Worm (Caenorhabditis elegans) whole organism, L4 larva: ENCODE results near the gene Y69H2.9.

Experiments
- D1046.2 ChIP-seq: fragments of 200-800 bp; sonication (Bioruptor generic); IDR thresholded peaks from 2 replicates; pipeline ENCODE4 v1.3.6; 2022; ENCODE audit warnings: missing genetic modification characterization, missing compliant biosample characterization
- F37D6.2 ChIP-seq: sonication (generic microtip); optimal IDR thresholded peaks from 2 replicates; lab custom pipeline; 2016; ENCODE audit warnings: mild to moderate bottlenecking, missing genetic modification characterization, missing compliant biosample characterization
- Y5F2A.4 ChIP-seq: fragments of 200-800 bp; sonication (Bioruptor generic); optimal IDR thresholded peaks from 2 replicates; lab custom pipeline; 2018; ENCODE audit warnings: mild to moderate bottlenecking, missing genetic modification characterization, missing compliant biosample characterization
- ZK546.5 ChIP-seq, 2 experiments: sonication (generic microtip); optimal IDR thresholded peaks; 2 replicates each; lab custom pipeline; 2017; ENCODE audit warnings: missing biosample characterization in 2 of 2, missing genetic modification characterization in 2 of 2
- aha-1 ChIP-seq: fragments of 150-350 bp; peaks from one replicate; lab custom pipeline; 2014; ENCODE audit warnings: missing biosample characterization, missing genetic modification characterization
- ceh-28 ChIP-seq: fragments of 150-350 bp; optimal IDR thresholded peaks from 2 replicates; lab custom pipeline; 2014; ENCODE audit warnings: missing biosample characterization, missing genetic modification reagents, missing genetic modification characterization
- ceh-44 ChIP-seq: fragments of 200-800 bp; sonication (Bioruptor generic); IDR thresholded peaks from 2 replicates; pipeline ENCODE4 v1.3.6; 2022; ENCODE audit warnings: missing genetic modification reagents, missing genetic modification characterization, missing compliant biosample characterization
- ceh-62 ChIP-seq: sonication (generic microtip); optimal IDR thresholded peaks from 2 replicates; lab custom pipeline; 2017; ENCODE audit warnings: missing biosample characterization, missing genetic modification characterization
- ctbp-1 ChIP-seq: fragments of 200-800 bp; sonication (Bioruptor generic); IDR thresholded peaks from 2 replicates; pipeline ENCODE4 v1.3.6; 2022; ENCODE audit warnings: missing genetic modification reagents, missing genetic modification characterization, missing compliant biosample characterization
- daf-16 ChIP-seq, 3 experiments: sonication (generic microtip); optimal IDR thresholded peaks; 2 replicates each; lab custom pipeline; 2016 to 2017; ENCODE audit warnings: missing genetic modification characterization in 3 of 3, missing genetic modification reagents in 3 of 3, mild to moderate bottlenecking in 2 of 3, missing compliant biosample characterization in 2 of 3, missing biosample characterization in 1 of 3, moderate library complexity in 1 of 3
- dmd-9 ChIP-seq: fragments of 200-800 bp; sonication (Bioruptor generic); IDR thresholded peaks from 2 replicates; pipeline ENCODE4 v1.3.6; 2022; ENCODE audit warnings: missing genetic modification reagents, missing genetic modification characterization, missing compliant biosample characterization
- dpl-1 ChIP-seq: fragments of 150-350 bp; optimal IDR thresholded peaks from 2 replicates; lab custom pipeline; 2014; ENCODE audit warnings: missing biosample characterization, missing genetic modification reagents, missing genetic modification characterization
- duxl-1 ChIP-seq: sonication (generic microtip); optimal IDR thresholded peaks from 2 replicates; lab custom pipeline; 2016; ENCODE audit warnings: mild to moderate bottlenecking, missing genetic modification characterization, moderate library complexity, missing compliant biosample characterization; ENCODE audit not compliant: poor library complexity
- egl-43 ChIP-seq: fragments of 200-800 bp; sonication (Bioruptor generic); IDR thresholded peaks from 2 replicates; pipeline ENCODE4 v1.3.6; 2022; ENCODE audit warnings: missing genetic modification reagents, missing genetic modification characterization, missing compliant biosample characterization
- fkh-10 ChIP-seq: fragments of 150-350 bp; optimal IDR thresholded peaks from 2 replicates; lab custom pipeline; 2014; ENCODE audit warnings: missing biosample characterization, missing genetic modification reagents, missing genetic modification characterization
- hif-1 ChIP-seq, 2 experiments: sonication (generic microtip); optimal IDR thresholded peaks; 2 replicates each; lab custom pipeline; 2016 to 2017; ENCODE audit warnings: missing compliant biosample characterization in 2 of 2, missing genetic modification characterization in 2 of 2, missing genetic modification reagents in 2 of 2, missing genotype in 2 of 2, mild to moderate bottlenecking in 1 of 2
- hlh-30 ChIP-seq: sonication (generic microtip); optimal IDR thresholded peaks from 2 replicates; lab custom pipeline; 2017; ENCODE audit warnings: antibody characterized with exemption, mild to moderate bottlenecking, missing genetic modification characterization, missing compliant biosample characterization; ENCODE audit not compliant: insufficient read depth
- hmg-1.1 ChIP-seq: fragments of 200-800 bp; sonication (Bioruptor generic); IDR thresholded peaks from 2 replicates; pipeline ENCODE4 v1.3.6; 2022; ENCODE audit warnings: missing genetic modification reagents, missing genetic modification characterization, missing compliant biosample characterization
- jun-1 ChIP-seq: fragments of 150-350 bp; optimal IDR thresholded peaks from 2 replicates; lab custom pipeline; 2014; ENCODE audit warnings: missing biosample characterization, missing genetic modification reagents, missing genetic modification characterization
- lim-7 ChIP-seq: fragments of 200-800 bp; sonication (Bioruptor generic); IDR thresholded peaks from 2 replicates; pipeline ENCODE4 v1.3.6; 2022; ENCODE audit warnings: missing genetic modification characterization, missing compliant biosample characterization
- lin-13 ChIP-seq: fragments of 150-350 bp; optimal IDR thresholded peaks from 2 replicates; lab custom pipeline; 2014; ENCODE audit warnings: missing biosample characterization, missing genetic modification reagents, missing genetic modification characterization
- lin-29 ChIP-seq: fragments of 200-800 bp; sonication (Bioruptor generic); IDR thresholded peaks from 2 replicates; pipeline ENCODE4 v1.3.6; 2022; ENCODE audit warnings: missing genetic modification reagents, missing genetic modification characterization, missing compliant biosample characterization
- lin-39 ChIP-seq: fragments of 150-350 bp; optimal IDR thresholded peaks from 2 replicates; lab custom pipeline; 2014; ENCODE audit warnings: missing biosample characterization, missing genetic modification reagents, missing genetic modification characterization
- lir-3 ChIP-seq: sonication (generic microtip); optimal IDR thresholded peaks from 2 replicates; lab custom pipeline; 2016; ENCODE audit warnings: mild to moderate bottlenecking, missing genetic modification characterization, missing compliant biosample characterization
- lsy-2 ChIP-seq, 2 experiments: fragments of 150-350 bp in 1 of 2; sonication (generic microtip) in 1 of 2; optimal IDR thresholded peaks; 2 replicates each; lab custom pipeline; 2014 to 2017; ENCODE audit warnings: missing biosample characterization in 2 of 2, missing genetic modification characterization in 2 of 2
- madf-5 ChIP-seq, 2 experiments: fragments of 200-800 bp; sonication (Bioruptor generic); IDR thresholded peaks; 2 replicates each; pipeline ENCODE4 v1.3.6; 2022; ENCODE audit warnings: missing compliant biosample characterization in 2 of 2, missing genetic modification characterization in 2 of 2
- mdl-1 ChIP-seq, 2 experiments: fragments of 150-350 bp in 1 of 2; sonication (generic microtip) in 1 of 2; optimal IDR thresholded peaks; 2 replicates each; lab custom pipeline; 2014 to 2017; ENCODE audit warnings: missing biosample characterization in 2 of 2, missing genetic modification characterization in 2 of 2
- mep-1 ChIP-seq: fragments of 150-350 bp; sonication (generic microtip); optimal IDR thresholded peaks from 3 replicates; lab custom pipeline; 2014; ENCODE audit warnings: missing biosample characterization, missing genetic modification characterization
- mxl-2 ChIP-seq: fragments of 200-800 bp; sonication (Bioruptor generic); conservative IDR thresholded peaks from 2 replicates; pipeline ENCODE4 v1.3.6; 2022; ENCODE audit warnings: missing genetic modification reagents, missing genetic modification characterization, missing compliant biosample characterization
- nhr-102 ChIP-seq: sonication (generic microtip); optimal IDR thresholded peaks from 2 replicates; lab custom pipeline; 2016; ENCODE audit warnings: mild to moderate bottlenecking, missing genetic modification characterization, moderate library complexity, missing compliant biosample characterization
- nhr-11 ChIP-seq: fragments of 150-350 bp; optimal IDR thresholded peaks from 2 replicates; lab custom pipeline; 2014; ENCODE audit warnings: missing biosample characterization, missing genetic modification characterization
- nhr-111 ChIP-seq: fragments of 200-800 bp; sonication (Bioruptor generic); optimal IDR thresholded peaks from 2 replicates; lab custom pipeline; 2018; ENCODE audit warnings: mild to moderate bottlenecking, missing genetic modification characterization, missing compliant biosample characterization
- nhr-237 ChIP-seq: sonication (generic microtip); optimal IDR thresholded peaks from 2 replicates; lab custom pipeline; 2017; ENCODE audit warnings: missing biosample characterization, missing genetic modification characterization
- nhr-28 ChIP-seq: fragments of 150-350 bp; optimal IDR thresholded peaks from 2 replicates; lab custom pipeline; 2014; ENCODE audit warnings: missing biosample characterization, missing genetic modification characterization
- nhr-6 ChIP-seq: fragments of 150-350 bp; optimal IDR thresholded peaks from 2 replicates; lab custom pipeline; 2014; ENCODE audit warnings: missing biosample characterization, missing genetic modification characterization
- nhr-77 ChIP-seq: fragments of 150-350 bp; optimal IDR thresholded peaks from 2 replicates; lab custom pipeline; 2014; ENCODE audit warnings: missing biosample characterization, missing genetic modification characterization
- pha-4 ChIP-seq, 2 experiments: fragments of 150-350 bp in 1 of 2; fragments of 200-800 bp in 1 of 2; sonication (Bioruptor generic) in 1 of 2; IDR thresholded peaks in 1 of 2; optimal IDR thresholded peaks in 1 of 2; 2 replicates each; pipeline versions ENCODE4 v1.3.6 to Lab custom; 2014 to 2022; ENCODE audit warnings: missing genetic modification characterization in 2 of 2, missing genetic modification reagents in 2 of 2, missing biosample characterization in 1 of 2, missing compliant biosample characterization in 1 of 2
- rbr-2 ChIP-seq: sonication (generic microtip); optimal IDR thresholded peaks from 2 replicates; lab custom pipeline; 2016; ENCODE audit warnings: missing genotype, missing genetic modification characterization, missing compliant biosample characterization
- set-16 ChIP-seq: fragments of 200-800 bp; sonication (Bioruptor generic); IDR thresholded peaks from 2 replicates; pipeline ENCODE4 v1.3.6; 2022; ENCODE audit warnings: missing genetic modification reagents, missing genetic modification characterization, missing compliant biosample characterization
- snpc-1.2 ChIP-seq: fragments of 200-800 bp; sonication (Bioruptor generic); IDR thresholded peaks from 2 replicates; pipeline ENCODE4 v1.3.6; 2022; ENCODE audit warnings: missing genetic modification reagents, missing genetic modification characterization, missing compliant biosample characterization
- snpc-4 ChIP-seq: fragments of 150-350 bp; optimal IDR thresholded peaks from 2 replicates; lab custom pipeline; 2014; ENCODE audit warnings: missing biosample characterization, missing genetic modification characterization
- spr-1 ChIP-seq: sonication (generic microtip); optimal IDR thresholded peaks from 2 replicates; lab custom pipeline; 2016; ENCODE audit warnings: mild to moderate bottlenecking, missing genetic modification characterization, missing compliant biosample characterization
- spr-3 ChIP-seq: fragments of 200-800 bp; sonication (Bioruptor generic); optimal IDR thresholded peaks from 2 replicates; lab custom pipeline; 2018; ENCODE audit warnings: mild to moderate bottlenecking, missing genetic modification characterization, missing compliant biosample characterization
- tra-1 ChIP-seq: fragments of 200-800 bp; sonication (Bioruptor generic); IDR thresholded peaks from 2 replicates; pipeline ENCODE4 v1.3.6; 2022; ENCODE audit warnings: missing genetic modification reagents, missing genetic modification characterization, missing compliant biosample characterization
- unc-62 ChIP-seq, 3 experiments: fragments of 150-350 bp in 1 of 3; sonication (generic microtip); optimal IDR thresholded peaks in 2 of 3; peaks in 1 of 3; 1 replicate in 1 of 3; 2 replicates in 2 of 3; lab custom pipeline; 2014 to 2017; ENCODE audit warnings: missing biosample characterization in 3 of 3, missing genetic modification characterization in 3 of 3, missing genetic modification reagents in 3 of 3, missing genotype in 1 of 3
- zfp-2 ChIP-seq: sonication (generic microtip); optimal IDR thresholded peaks from 2 replicates; lab custom pipeline; 2016; ENCODE audit warnings: mild to moderate bottlenecking, missing genetic modification characterization, missing compliant biosample characterization

Y69H2.9 gene

DNA sequence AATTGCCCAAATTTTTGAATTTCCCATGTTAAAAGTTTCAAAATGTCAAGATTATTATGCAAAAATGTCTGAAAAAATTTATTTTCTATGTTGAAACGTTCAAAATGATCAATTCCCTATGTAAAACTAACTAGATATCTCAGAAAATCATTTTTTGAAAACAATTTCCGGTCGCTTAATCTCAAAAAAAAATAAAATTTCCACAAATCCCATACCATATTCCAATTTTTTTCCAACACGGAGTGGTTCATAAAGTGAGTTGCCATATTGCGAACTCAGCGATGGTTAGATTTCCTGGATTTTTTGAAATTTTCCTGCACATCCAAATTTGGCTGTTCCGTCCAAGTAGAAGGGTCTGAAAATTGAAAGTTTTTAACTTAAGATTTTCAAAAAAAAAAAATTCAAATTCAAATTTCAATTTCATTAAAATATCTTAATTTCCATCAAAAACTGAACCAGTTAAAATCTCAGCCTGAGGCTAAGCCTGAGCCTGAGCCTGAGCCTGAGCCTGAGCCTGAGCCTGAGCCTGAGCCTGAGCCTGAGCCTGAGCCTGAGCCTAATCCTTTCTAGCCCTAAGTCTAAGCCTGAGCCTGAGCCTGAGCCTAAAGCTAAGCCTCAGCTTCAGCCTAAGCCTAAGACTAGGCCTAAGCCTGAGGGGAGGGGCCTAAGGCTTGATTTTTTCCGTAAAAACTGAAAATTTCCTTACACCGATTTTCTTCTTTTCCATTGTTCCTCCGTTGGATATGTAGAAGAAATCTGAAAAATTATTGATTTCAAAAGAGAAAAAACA is 21.4 kb downstream of the Y69H2.9 start:
- no peak; the same call in 1 of the 2 replicates for TF ChIP-seq D1046.2 (GFP tag; lab: Robert Waterston, UW)
- peak; percentile 55; the same call in 1 of the 2 replicates for TF ChIP-seq dmd-9
- no peak for TF ChIP-seq spr-3 (GFP tag; lab: Kevin White, UChicago)
- no peak for TF ChIP-seq egl-43 (GFP tag; lab: Robert Waterston, UW)
- no peak for TF ChIP-seq F37D6.2 (tag; lab: Kevin White, UChicago)
- no peak for TF ChIP-seq nhr-237 (tag; lab: Kevin White, UChicago)
- no peak for TF ChIP-seq mxl-2
- TF ChIP-seq set-16, result peak; percentile 59
- no peak for TF ChIP-seq ceh-62 (tag; lab: Kevin White, UChicago)
- no peak for TF ChIP-seq aha-1 (tag; lab: Kevin White, UChicago)
- TF ChIP-seq lin-39 (tag; lab: Kevin White, UChicago), result no peak
- no peak for TF ChIP-seq Y5F2A.4 (GFP tag; lab: Kevin White, UChicago)
- TF ChIP-seq lin-29 (GFP tag; lab: Robert Waterston, UW), result no peak
- TF ChIP-seq, all 104 proteins: peak for 2

DNA sequence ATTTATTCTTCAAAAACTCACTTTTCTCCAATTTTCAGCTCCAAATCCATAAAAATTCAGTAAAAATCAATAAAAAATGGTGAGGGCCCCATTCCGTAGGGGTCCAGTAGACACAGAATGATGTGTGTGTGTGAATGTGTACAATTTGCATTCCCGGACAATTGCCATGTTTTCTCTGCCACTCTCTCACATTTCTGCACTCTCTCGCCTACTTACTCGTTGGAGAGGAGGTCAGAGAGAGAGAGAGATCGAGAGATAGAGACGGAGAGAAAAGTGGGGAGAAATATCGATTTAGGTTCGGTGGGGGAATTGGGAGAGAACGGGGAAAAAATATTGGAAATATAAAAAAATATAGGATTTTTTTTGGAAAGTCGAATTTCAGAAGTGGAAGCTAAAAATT is 22.3 kb downstream of the Y69H2.9 start:
- peak; percentile 69 for TF ChIP-seq nhr-28
- TF ChIP-seq jun-1, result peak; percentile 28
- peak; percentile 57 to 87 for TF ChIP-seq lsy-2 (tag; optimal IDR thresholded peaks at IDR 0.05; lab: Kevin White, UChicago)
- TF ChIP-seq snpc-1.2 (GFP tag; lab: Robert Waterston, UW), result no peak
- peak; percentile 99 for TF ChIP-seq duxl-1 (tag; lab: Kevin White, UChicago)
- peak; percentile 97 for TF ChIP-seq aha-1 (tag; lab: Kevin White, UChicago)
- TF ChIP-seq ceh-44 (GFP tag; lab: Robert Waterston, UW), result no peak
- peak; percentile 82 for TF ChIP-seq mep-1 (tag; lab: Kevin White, UChicago)
- peak; percentile 47 for TF ChIP-seq snpc-4 (tag; lab: Kevin White, UChicago)
- TF ChIP-seq daf-16 (GFP tag; optimal IDR thresholded peaks at IDR 0.05; lab: Kevin White, UChicago), result no peak
- TF ChIP-seq daf-16 (tag; optimal IDR thresholded peaks at IDR 0.05; lab: Kevin White, UChicago), result peak; percentile 89
- TF ChIP-seq lin-13 (GFP tag; lab: Kevin White, UChicago), result peak; percentile 64
- no peak for TF ChIP-seq nhr-111
- TF ChIP-seq ZK546.5 (tag; optimal IDR thresholded peaks at IDR 0.05; lab: Kevin White, UChicago), result no peak
- no peak for TF ChIP-seq zfp-2 (tag; lab: Kevin White, UChicago)
- no peak for TF ChIP-seq tra-1 (GFP tag; lab: Robert Waterston, UW)
- no peak for TF ChIP-seq spr-3 (GFP tag; lab: Kevin White, UChicago)
- peak; percentile 30 to 36 for TF ChIP-seq mdl-1 (tag; optimal IDR thresholded peaks at IDR 0.05; lab: Kevin White, UChicago)
- TF ChIP-seq fkh-10 (GFP tag; lab: Kevin White, UChicago), result peak; percentile 33
- peak in 1 of 2 experiments; percentile 19 for TF ChIP-seq hif-1 (tag; optimal IDR thresholded peaks at IDR 0.05; lab: Kevin White, UChicago)
- peak; percentile 95 for TF ChIP-seq nhr-6 (tag; lab: Kevin White, UChicago)
- TF ChIP-seq dpl-1 (GFP tag; lab: Kevin White, UChicago), result peak; percentile 65
- peak; percentile 86 for TF ChIP-seq rbr-2 (tag; lab: Kevin White, UChicago)
- TF ChIP-seq nhr-11, result peak; percentile 54
- no peak for TF ChIP-seq spr-1 (tag; lab: Kevin White, UChicago)
- TF ChIP-seq F37D6.2 (tag; lab: Kevin White, UChicago), result peak; percentile 82
- TF ChIP-seq nhr-77, result peak; percentile 72
- no peak for TF ChIP-seq lir-3 (tag; lab: Kevin White, UChicago)
- no peak for TF ChIP-seq ctbp-1 (GFP tag; lab: Robert Waterston, UW)
- TF ChIP-seq nhr-102 (tag; lab: Kevin White, UChicago), result no peak
- peak; percentile 81 for TF ChIP-seq ceh-28 (tag; lab: Kevin White, UChicago)
- TF ChIP-seq hmg-1.1 (GFP tag; lab: Robert Waterston, UW), result peak; percentile 57
- TF ChIP-seq unc-62 (GFP tag; optimal IDR thresholded peaks at IDR 0.05 in 1 of 2; lab: Kevin White, UChicago), result no peak
- no peak for TF ChIP-seq unc-62 (tag; optimal IDR thresholded peaks at IDR 0.05; lab: Kevin White, UChicago)
- no peak for TF ChIP-seq lim-7 (GFP tag; lab: Robert Waterston, UW)
- TF ChIP-seq pha-4 (GFP tag; IDR thresholded peaks at IDR 0.05; lab: Robert Waterston, UW), result no peak
- peak; percentile 79 for TF ChIP-seq pha-4 (tag; optimal IDR thresholded peaks at IDR 0.05; lab: Kevin White, UChicago)
- no peak; the same call in none of the 2 replicates for TF ChIP-seq lin-29 (GFP tag; lab: Robert Waterston, UW)
- peak; percentile 80 for TF ChIP-seq hlh-30 (tag; lab: Kevin White, UChicago)
- no peak for TF ChIP-seq madf-5 (GFP tag; IDR thresholded peaks at IDR 0.05; lab: Robert Waterston, UW)
